Worm (Caenorhabditis elegans): ENCODE data around the gene str-165.

DNA sequence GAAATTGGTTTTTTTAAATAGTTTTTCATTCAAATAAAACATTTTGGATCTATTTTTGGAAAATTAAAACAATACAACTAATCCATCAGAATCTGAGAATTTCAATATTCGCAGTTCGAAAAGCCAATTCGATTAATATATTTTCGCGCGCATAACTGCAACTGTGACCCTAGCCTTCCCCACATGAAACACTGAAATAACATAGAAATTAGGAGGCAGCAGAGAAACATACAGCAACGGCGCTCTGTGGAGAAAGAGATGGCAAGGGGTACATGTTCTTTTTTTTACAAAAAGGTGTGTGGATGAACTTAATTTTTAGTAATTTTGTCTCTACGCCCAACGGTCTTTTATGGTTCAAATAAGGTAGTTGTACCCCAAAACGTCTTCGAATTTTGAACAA is 49.2 kb downstream of the str-165 start:
- TF ChIP-seq ceh-43 (GFP tag; optimal IDR thresholded peaks at IDR 0.05) (no peak), sptf-1 (tag; optimal IDR thresholded peaks at IDR 0.05) (no peak), nhr-12 (tag; optimal IDR thresholded peaks at IDR 0.05) (no peak), blmp-1 (tag; optimal IDR thresholded peaks at IDR 0.05) (no peak), sem-2 (GFP tag; optimal IDR thresholded peaks at IDR 0.05) (no peak), mep-1 (tag; optimal IDR thresholded peaks at IDR 0.05) (no peak), ces-1 (GFP tag; optimal IDR thresholded peaks at IDR 0.05) (no peak), elt-1 (tag; optimal IDR thresholded peaks at IDR 0.05; ENCODE audit: borderline replicate concordance, insufficient read depth) (no peak), drap-1 (GFP tag; optimal IDR thresholded peaks at IDR 0.05) (no peak), M03D4.4 (tag; optimal IDR thresholded peaks at IDR 0.05) (no peak), unc-62 (GFP tag; optimal IDR thresholded peaks at IDR 0.05) (no peak), unc-39 (tag; optimal IDR thresholded peaks at IDR 0.05) (no peak), snpc-4 (tag; optimal IDR thresholded peaks at IDR 0.05) (no peak)
